Worm (Caenorhabditis elegans) whole organism, L4/young adult: ENCODE data around the gene pis-1.
"Not testable (repeated sequence)": the region's sequence is repeated elsewhere in the genome, so short reads cannot be mapped to it uniquely, and the experiment has no call there.

ENCODE experiments used
- W03F9.2 ChIP-seq: fragments of 150-350 bp; optimal IDR thresholded peaks from 2 replicates; lab custom pipeline; 2014; ENCODE audit warnings: missing biosample characterization, missing genetic modification characterization
- dao-5 ChIP-seq: sonication (generic microtip); optimal IDR thresholded peaks from 2 replicates; lab custom pipeline; 2016; ENCODE audit warnings: missing genotype, missing genetic modification characterization, moderate library complexity, missing compliant biosample characterization
- him-1 ChIP-seq: sonication (generic microtip); optimal IDR thresholded peaks from 2 replicates; lab custom pipeline; 2016; ENCODE audit warnings: missing genotype, missing genetic modification reagents, missing genetic modification characterization, missing compliant biosample characterization

pis-1 gene

ce11 chrIV:9773441-9773840 is 23.0 kb downstream of the pis-1 start:
- TF ChIP-seq him-1 (tag; lab: Kevin White, UChicago) (no peak), dao-5 (no peak), W03F9.2 (tag; lab: Kevin White, UChicago) (no peak)

- TF ChIP-seq him-1 (tag; lab: Kevin White, UChicago) (no peak), dao-5 (no peak), W03F9.2 (tag; lab: Kevin White, UChicago) (no peak)
Measured at ce11 chrIV:9772096-9772720, 24.2 kb downstream of the pis-1 start, which contains the start of gene cav-1. TSS of gene cav-1 (plus strand) at chrIV:9772510.

- no peak for TF ChIP-seq him-1 (tag; lab: Kevin White, UChicago)
- TF ChIP-seq W03F9.2 (tag; lab: Kevin White, UChicago) = no peak
- TF ChIP-seq dao-5 = no peak
Measured at ce11 chrIV:9770798-9771197, 25.6 kb downstream of the pis-1 start.

- TF ChIP-seq dao-5; him-1 (tag; lab: Kevin White, UChicago); W03F9.2 (tag; lab: Kevin White, UChicago): not testable (repeated sequence)
Measured at ce11 chrIV:9769746-9770145, 26.6 kb downstream of the pis-1 start, which contains the start of gene msp-78. TSS of gene msp-78 (plus strand) at chrIV:9770046.

- TF ChIP-seq dao-5; W03F9.2 (tag; lab: Kevin White, UChicago); him-1 (tag; lab: Kevin White, UChicago): not testable (repeated sequence)
Measured at ce11 chrIV:9767054-9767453, 29.3 kb downstream of the pis-1 start, which contains the start of gene msp-79. TSS of gene msp-79 (minus strand) at chrIV:9767154.

ce11 chrIV:9766250-9766649 is 30.1 kb downstream of the pis-1 start, which contains the start of gene ssp-36:
TSS of gene ssp-36 (minus strand) at chrIV:9766350.
- TF ChIP-seq him-1 (tag; lab: Kevin White, UChicago) = no peak
- no peak for TF ChIP-seq W03F9.2 (tag; lab: Kevin White, UChicago)
- TF ChIP-seq dao-5 = no peak

ce11 chrIV:9762667-9763173 is 33.7 kb downstream of the pis-1 start:
- TF ChIP-seq W03F9.2 (tag; lab: Kevin White, UChicago) (no peak), dao-5 (no peak), him-1 (tag; lab: Kevin White, UChicago) (no peak)

- no peak for TF ChIP-seq him-1 (tag; lab: Kevin White, UChicago)
- TF ChIP-seq dao-5 = no peak
- TF ChIP-seq W03F9.2 (tag; lab: Kevin White, UChicago) = no peak
Measured at ce11 chrIV:9761751-9762150, 34.6 kb downstream of the pis-1 start.

- no peak for TF ChIP-seq W03F9.2 (tag; lab: Kevin White, UChicago)
- TF ChIP-seq him-1 (tag; lab: Kevin White, UChicago) = no peak
- no peak for TF ChIP-seq dao-5
Measured at ce11 chrIV:9757425-9757740, 39.0 kb downstream of the pis-1 start, which contains the start of gene nhr-97. TSS of gene nhr-97 (plus strand) at chrIV:9757641.

- TF ChIP-seq W03F9.2 (tag; lab: Kevin White, UChicago) (peak; percentile 41), him-1 (tag; lab: Kevin White, UChicago) (no peak), dao-5 (no peak)
Measured at ce11 chrIV:9756647-9757424, 39.6 kb downstream of the pis-1 start.

- TF ChIP-seq dao-5 (no peak), him-1 (tag; lab: Kevin White, UChicago) (no peak), W03F9.2 (tag; lab: Kevin White, UChicago) (no peak)
Measured at ce11 chrIV:9755713-9756112, 40.7 kb downstream of the pis-1 start.

ce11 chrIV:9748342-9748741 is 48.1 kb downstream of the pis-1 start, which contains the start of gene C28D4.8:
TSS of gene C28D4.8 (minus strand) at chrIV:9748442.
- TF ChIP-seq him-1 (tag; lab: Kevin White, UChicago) (no peak), W03F9.2 (tag; lab: Kevin White, UChicago) (no peak), dao-5 (no peak)

- TF ChIP-seq him-1 (tag; lab: Kevin White, UChicago) (no peak), W03F9.2 (tag; lab: Kevin White, UChicago) (no peak), dao-5 (no peak)
Measured at ce11 chrIV:9746762-9747161, 49.6 kb downstream of the pis-1 start, which contains the start of gene C28D4.5. TSS of gene C28D4.5 (minus strand) at chrIV:9746862.

ce11 chrIV:9744905-9745304 is 51.5 kb downstream of the pis-1 start, which contains the start of gene C28D4.4:
TSS of gene C28D4.4 (minus strand) at chrIV:9745005.
- no peak for TF ChIP-seq him-1 (tag; lab: Kevin White, UChicago)
- no peak for TF ChIP-seq dao-5
- no peak for TF ChIP-seq W03F9.2 (tag; lab: Kevin White, UChicago)
